Fruit fly (Drosophila melanogaster) whole organism, embryonic: ENCODE data around the gene CG11842.
A peak's percentile ranks its signal among the peaks of the same experiment; 100 is the strongest.

ENCODE experiments used
- Asciz ChIP-seq: fragments of 200-800 bp; sonication (Bioruptor generic); optimal IDR thresholded peaks from 2 replicates; lab custom pipeline; 2017; ENCODE audit warnings: missing biosample characterization, mild to moderate bottlenecking, missing genetic modification characterization, missing genetic modification reagents
- CG10321 ChIP-seq: fragments of 200-800 bp; sonication (Bioruptor generic); IDR thresholded peaks from 2 replicates; pipeline ENCODE4 v1.3.6; 2022; ENCODE audit warnings: missing biosample characterization, missing genetic modification characterization
- CG11093 ChIP-seq: fragments of 200-800 bp; sonication (Bioruptor generic); IDR thresholded peaks from 3 replicates; pipeline ENCODE4 v1.3.6; 2022; ENCODE audit warnings: missing biosample characterization, missing genetic modification characterization
- CG12744 ChIP-seq: fragments of 200-800 bp; sonication (Bioruptor generic); optimal IDR thresholded peaks from 2 replicates; lab custom pipeline; 2016; ENCODE audit warnings: missing biosample characterization, missing genetic modification characterization
- CG14710 ChIP-seq: fragments of 200-800 bp; sonication (Bioruptor generic); optimal IDR thresholded peaks from 3 replicates; lab custom pipeline; 2019; ENCODE audit warnings: missing biosample characterization, mild to moderate bottlenecking, missing genetic modification characterization, moderate library complexity
- CG15514 ChIP-seq: fragments of 200-800 bp; sonication (Bioruptor generic); optimal IDR thresholded peaks from 3 replicates; lab custom pipeline; 2017; ENCODE audit warnings: missing biosample characterization, missing genetic modification characterization, mild to moderate bottlenecking, moderate library complexity, missing genetic modification reagents
- CG16813 ChIP-seq: fragments of 200-800 bp; sonication (Bioruptor generic); IDR thresholded peaks from 3 replicates; pipeline ENCODE4 v1.3.6; 2022; ENCODE audit warnings: missing biosample characterization, missing genetic modification characterization; ENCODE audit not compliant: partially characterized antibody
- CG2120 ChIP-seq: fragments of 200-800 bp; sonication (Bioruptor generic); optimal IDR thresholded peaks from 3 replicates; lab custom pipeline; 2016; ENCODE audit warnings: missing biosample characterization, missing genetic modification characterization
- CG30403 ChIP-seq: fragments of 200-800 bp; sonication (Bioruptor generic); optimal IDR thresholded peaks from 3 replicates; lab custom pipeline; 2016; ENCODE audit warnings: missing biosample characterization, missing genetic modification characterization
- CG3065 ChIP-seq: fragments of 200-800 bp; sonication (Bioruptor generic); optimal IDR thresholded peaks from 2 replicates; lab custom pipeline; 2016; ENCODE audit warnings: missing biosample characterization, missing genetic modification characterization
- CG4328 ChIP-seq: fragments of 200-800 bp; sonication (Bioruptor generic); optimal IDR thresholded peaks from 3 replicates; lab custom pipeline; 2017; ENCODE audit warnings: missing biosample characterization, missing genetic modification reagents, missing genetic modification characterization
- CG43689 ChIP-seq: fragments of 200-800 bp; sonication (Bioruptor generic); IDR thresholded peaks from 2 replicates; pipeline ENCODE4 v1.3.6; 2022; ENCODE audit warnings: missing biosample characterization, missing genetic modification characterization
- CG7556 ChIP-seq: fragments of 200-800 bp; sonication (Bioruptor generic); optimal IDR thresholded peaks from 2 replicates; lab custom pipeline; 2017; ENCODE audit warnings: missing biosample characterization, mild to moderate bottlenecking, missing genetic modification characterization
- CHES-1-like ChIP-seq: fragments of 200-800 bp; sonication (Bioruptor generic); optimal IDR thresholded peaks from 2 replicates; lab custom pipeline; 2016; ENCODE audit warnings: missing biosample characterization, missing genetic modification characterization
- Dfd ChIP-seq, 2 experiments: fragments of >200 bp; optimal IDR thresholded peaks; 2 replicates each; lab custom pipeline; 2017; ENCODE audit warnings: missing biosample characterization in 2 of 2, missing genetic modification characterization in 2 of 2
- Doc3 ChIP-seq: fragments of 200-800 bp; sonication (Bioruptor generic); IDR thresholded peaks from 3 replicates; pipeline ENCODE4 v1.3.6; 2022; ENCODE audit warnings: missing biosample characterization, missing genetic modification characterization; ENCODE audit not compliant: partially characterized antibody
- Ravus ChIP-seq: fragments of 200-800 bp; sonication (Bioruptor generic); IDR thresholded peaks from 2 replicates; pipeline ENCODE4 v1.3.6; 2022; ENCODE audit warnings: missing biosample characterization, missing genetic modification characterization
- Sry-β ChIP-seq: fragments of 200-800 bp; sonication (Bioruptor generic); optimal IDR thresholded peaks from 2 replicates; lab custom pipeline; 2018; ENCODE audit warnings: missing biosample characterization, mild to moderate bottlenecking, missing genetic modification characterization, moderate library complexity
- Sry-δ ChIP-seq: fragments of 200-800 bp; sonication (Bioruptor generic); optimal IDR thresholded peaks from 2 replicates; lab custom pipeline; 2016; ENCODE audit warnings: missing biosample characterization, missing genetic modification characterization
- Trl ChIP-seq, 3 experiments: fragments of >200 bp in 2 of 3; fragments of 200-800 bp in 1 of 3; sonication (Bioruptor generic) in 1 of 3; optimal IDR thresholded peaks; 2 replicates in 1 of 3; 3 replicates in 2 of 3; lab custom pipeline; 2016 to 2017; ENCODE audit warnings: missing biosample characterization in 1 of 3, missing genetic modification characterization in 1 of 3
- ash1 ChIP-seq: fragments of 200-800 bp; sonication (Bioruptor generic); optimal IDR thresholded peaks from 2 replicates; lab custom pipeline; 2018; ENCODE audit warnings: missing biosample characterization, mild to moderate bottlenecking, missing genetic modification characterization
- br ChIP-seq: fragments of >200 bp; optimal IDR thresholded peaks from 2 replicates; lab custom pipeline; 2017
- bsh ChIP-seq, 2 experiments: fragments of 200-800 bp; sonication (Bioruptor generic); optimal IDR thresholded peaks; 2 replicates each; lab custom pipeline; 2017 to 2018; ENCODE audit warnings: mild to moderate bottlenecking in 2 of 2, missing biosample characterization in 2 of 2, missing genetic modification characterization in 2 of 2, moderate library complexity in 1 of 2
- da ChIP-seq: fragments of 200-800 bp; sonication (Bioruptor generic); optimal IDR thresholded peaks from 2 replicates; lab custom pipeline; 2016; ENCODE audit warnings: missing biosample characterization, missing genetic modification characterization
- dan ChIP-seq: fragments of 200-800 bp; sonication (Bioruptor generic); IDR thresholded peaks from 2 replicates; pipeline ENCODE4 v1.3.6; 2022; ENCODE audit warnings: missing biosample characterization, missing genetic modification characterization
- dm ChIP-seq: fragments of 200-800 bp; sonication (Bioruptor generic); optimal IDR thresholded peaks from 3 replicates; lab custom pipeline; 2016; ENCODE audit warnings: missing biosample characterization, missing genetic modification characterization
- dmrt11E ChIP-seq: fragments of 200-800 bp; sonication (Bioruptor generic); optimal IDR thresholded peaks from 3 replicates; lab custom pipeline; 2018; ENCODE audit warnings: missing biosample characterization, mild to moderate bottlenecking, missing genetic modification characterization, moderate library complexity
- dmrt99B ChIP-seq: fragments of 200-800 bp; sonication (Bioruptor generic); optimal IDR thresholded peaks from 2 replicates; lab custom pipeline; 2018; ENCODE audit warnings: missing biosample characterization, mild to moderate bottlenecking, missing genetic modification characterization, moderate library complexity
- dpn ChIP-seq, 2 experiments: fragments of 200-800 bp; sonication (Bioruptor generic); optimal IDR thresholded peaks; 3 replicates each; lab custom pipeline; 2016; ENCODE audit warnings: missing biosample characterization in 2 of 2, missing genetic modification characterization in 2 of 2
- fu2 ChIP-seq: fragments of 200-800 bp; sonication (Bioruptor generic); optimal IDR thresholded peaks from 2 replicates; lab custom pipeline; 2016; ENCODE audit warnings: missing biosample characterization, missing genetic modification characterization
- gcm2 ChIP-seq: fragments of 200-800 bp; sonication (Bioruptor generic); optimal IDR thresholded peaks from 2 replicates; lab custom pipeline; 2016; ENCODE audit warnings: missing biosample characterization, missing genetic modification characterization
- gem ChIP-seq: fragments of 200-800 bp; sonication (Bioruptor generic); optimal IDR thresholded peaks from 2 replicates; lab custom pipeline; 2019; ENCODE audit warnings: missing biosample characterization, mild to moderate bottlenecking, missing genetic modification characterization, moderate library complexity
- grau ChIP-seq: fragments of 200-800 bp; optimal IDR thresholded peaks from 3 replicates; lab custom pipeline; 2019; ENCODE audit warnings: missing biosample characterization, mild to moderate bottlenecking, missing genetic modification characterization, moderate library complexity
- her ChIP-seq: fragments of 200-800 bp; sonication (Bioruptor generic); optimal IDR thresholded peaks from 2 replicates; lab custom pipeline; 2016; ENCODE audit warnings: missing biosample characterization, missing genetic modification characterization
- mld ChIP-seq: fragments of 200-800 bp; sonication (Bioruptor generic); IDR thresholded peaks from 3 replicates; pipeline ENCODE4 v1.3.6; 2022; ENCODE audit warnings: missing biosample characterization, missing genetic modification characterization; ENCODE audit not compliant: partially characterized antibody
- phol ChIP-seq: fragments of 200-800 bp; sonication (Bioruptor generic); optimal IDR thresholded peaks from 3 replicates; lab custom pipeline; 2018; ENCODE audit warnings: missing biosample characterization, mild to moderate bottlenecking, missing genetic modification characterization, moderate library complexity
- pum ChIP-seq: fragments of 200-800 bp; sonication (Bioruptor generic); optimal IDR thresholded peaks from 2 replicates; lab custom pipeline; 2016; ENCODE audit warnings: missing biosample characterization, missing genetic modification characterization
- pzg ChIP-seq: fragments of 200-800 bp; sonication (Bioruptor generic); optimal IDR thresholded peaks from 3 replicates; lab custom pipeline; 2018; ENCODE audit warnings: missing biosample characterization, mild to moderate bottlenecking, missing genetic modification characterization, moderate library complexity
- ranshi ChIP-seq: fragments of 200-800 bp; sonication (Bioruptor generic); IDR thresholded peaks from 2 replicates; pipeline ENCODE4 v1.3.6; 2022; ENCODE audit warnings: missing biosample characterization, missing genetic modification characterization
- row ChIP-seq: fragments of 200-800 bp; sonication (Bioruptor generic); IDR thresholded peaks from 3 replicates; pipeline ENCODE4 v1.3.6; 2022; ENCODE audit warnings: missing biosample characterization, missing genetic modification characterization
- schlank ChIP-seq: fragments of 200-800 bp; sonication (Bioruptor generic); optimal IDR thresholded peaks from 2 replicates; lab custom pipeline; 2018; ENCODE audit warnings: missing biosample characterization, mild to moderate bottlenecking, missing genetic modification characterization
- sob ChIP-seq: fragments of 200-800 bp; sonication (Bioruptor generic); IDR thresholded peaks from 2 replicates; pipeline ENCODE4 v1.3.6; 2022; ENCODE audit warnings: missing biosample characterization, missing genetic modification characterization
- ttk ChIP-seq: fragments of 200-800 bp; sonication (Bioruptor generic); IDR thresholded peaks from 2 replicates; pipeline ENCODE4 v2.1.2; 2022; ENCODE audit warnings: missing biosample characterization, missing genetic modification characterization
- tup ChIP-seq: fragments of 200-800 bp; sonication (Bioruptor generic); optimal IDR thresholded peaks from 2 replicates; lab custom pipeline; 2016; ENCODE audit warnings: missing biosample characterization, mild to moderate bottlenecking, missing genetic modification characterization, moderate library complexity
- wdn ChIP-seq: fragments of 200-800 bp; sonication (Bioruptor generic); IDR thresholded peaks from 2 replicates; pipeline ENCODE4 v1.3.6; 2022; ENCODE audit warnings: missing biosample characterization, missing genetic modification characterization

CG11842 gene

dm6 chr3R:29082511-29083296, 30.2 kb downstream of the CG11842 start (continued):
- TF ChIP-seq Trl (optimal IDR thresholded peaks at IDR 0.05; lab: Kevin White, UChicago) (no peak), Trl (GFP tag; optimal IDR thresholded peaks at IDR 0.05; lab: Kevin White, UChicago) (no peak), Dfd (GFP tag; optimal IDR thresholded peaks at IDR 0.05; lab: Kevin White, UChicago) (no peak), Asciz (no peak), gcm2 (no peak), sob (no peak), Doc3 (GFP tag; lab: Robert Waterston, UW) (no peak), pzg (no peak), ttk (no peak), CG10321 (GFP tag; lab: Robert Waterston, UW) (no peak), wdn (GFP tag; lab: Robert Waterston, UW) (no peak), dm (GFP tag; lab: Kevin White, UChicago) (no peak), fu2 (GFP tag; lab: Kevin White, UChicago) (no peak), Ravus (GFP tag; lab: Robert Waterston, UW) (no peak), CG11093 (GFP tag; lab: Robert Waterston, UW) (no peak), grau (tag; lab: Kevin White, UChicago) (peak; percentile 5), CG15514 (no peak), dpn (GFP tag; optimal IDR thresholded peaks at IDR 0.05; lab: Kevin White, UChicago) (no peak), pum (GFP tag; lab: Kevin White, UChicago) (no peak), CG2120 (GFP tag; lab: Kevin White, UChicago) (no peak), phol (tag; lab: Kevin White, UChicago) (no peak), row (GFP tag; lab: Robert Waterston, UW) (peak; percentile 35; the same call in 1 of the 3 replicates), Sry-β (GFP tag; lab: Kevin White, UChicago) (peak; percentile 79), bsh (GFP tag; optimal IDR thresholded peaks at IDR 0.05; lab: Kevin White, UChicago) (no peak), dmrt99B (tag; lab: Kevin White, UChicago) (peak; percentile 22), CG4328 (GFP tag; lab: Kevin White, UChicago) (no peak), her (GFP tag; lab: Kevin White, UChicago) (no peak), Sry-δ (GFP tag; lab: Kevin White, UChicago) (no peak), dmrt11E (no peak), CG16813 (GFP tag; lab: Robert Waterston, UW) (0 out of 3 replicates have a peak, but pooled peaks have one; percentile 28), dan (GFP tag; lab: Robert Waterston, UW) (no peak), mld (GFP tag; lab: Robert Waterston, UW) (no peak), CHES-1-like (GFP tag; lab: Kevin White, UChicago) (no peak), schlank (tag; lab: Kevin White, UChicago) (no peak), CG7556 (GFP tag; lab: Kevin White, UChicago) (no peak), da (GFP tag; lab: Kevin White, UChicago) (no peak), CG30403 (no peak), CG12744 (GFP tag; lab: Kevin White, UChicago) (no peak), br (no peak), CG43689 (GFP tag; lab: Robert Waterston, UW) (no peak), CG14710 (tag; lab: Kevin White, UChicago) (no peak), tup (GFP tag; lab: Kevin White, UChicago) (no peak), CG3065 (GFP tag; lab: Kevin White, UChicago) (no peak), gem (tag; lab: Kevin White, UChicago) (peak; percentile 9), ranshi (GFP tag; lab: Robert Waterston, UW) (no peak), ash1 (GFP tag; lab: Kevin White, UChicago) (no peak)
